Worm (Caenorhabditis elegans): ENCODE results near the gene hpr-9.

hpr-9 gene

ce11 chrIII:10599699-10600098 is 21.7 kb upstream of the hpr-9 start:
- TF ChIP-seq B0035.1 (tag; optimal IDR thresholded peaks at IDR 0.05) (no peak), T26A5.8 (tag; optimal IDR thresholded peaks at IDR 0.05) (no peak), repo-1 (tag; optimal IDR thresholded peaks at IDR 0.05) (no peak), ceh-40 (GFP tag; IDR thresholded peaks at IDR 0.05) (no peak), lir-1 (GFP tag; conservative IDR thresholded peaks at IDR 0.05) (no peak), B0336.3 (GFP tag; IDR thresholded peaks at IDR 0.05) (0 out of 2 replicates have a peak, but pooled peaks have one; percentile 28), bed-2 (GFP tag; IDR thresholded peaks at IDR 0.05) (no peak), mxl-1 (tag; optimal IDR thresholded peaks at IDR 0.05) (no peak), T07F8.4 (tag; optimal IDR thresholded peaks at IDR 0.05) (no peak), B0019.2 (GFP tag; conservative IDR thresholded peaks at IDR 0.05) (no peak), egl-18 (GFP tag; IDR thresholded peaks at IDR 0.05) (no peak), ceh-79 (tag; optimal IDR thresholded peaks at IDR 0.05) (no peak), madf-6 (GFP tag; IDR thresholded peaks at IDR 0.05) (no peak), unc-62 (GFP tag; optimal IDR thresholded peaks at IDR 0.05) (no peak), mes-4 (tag; optimal IDR thresholded peaks at IDR 0.05) (no peak), ceh-91 (GFP tag; IDR thresholded peaks at IDR 0.05) (no peak), hmg-1.2 (GFP tag; IDR thresholded peaks at IDR 0.05) (peak; percentile 49; the same call in 1 of the 2 replicates), attf-3 (GFP tag; conservative IDR thresholded peaks at IDR 0.05) (no peak), madf-10 (tag; optimal IDR thresholded peaks at IDR 0.05) (no peak), Y79H2A.3 (GFP tag; conservative IDR thresholded peaks at IDR 0.05) (no peak), ama-1 (optimal IDR thresholded peaks at IDR 0.05) (no peak), ama-1 (GFP tag; optimal IDR thresholded peaks at IDR 0.05) (no peak), ztf-28 (GFP tag; IDR thresholded peaks at IDR 0.05) (no peak), lin-40 (tag; optimal IDR thresholded peaks at IDR 0.05) (peak; percentile 56), aptf-3 (GFP tag; IDR thresholded peaks at IDR 0.05) (no peak), pha-4 (tag; optimal IDR thresholded peaks at IDR 0.05) (peak; percentile 32), cebp-2 (GFP tag; IDR thresholded peaks at IDR 0.05) (no peak), madf-3 (GFP tag; IDR thresholded peaks at IDR 0.05) (no peak), Y67H2A.10 (GFP tag; conservative IDR thresholded peaks at IDR 0.05) (no peak), nhr-90 (tag; optimal IDR thresholded peaks at IDR 0.05) (no peak), atf-7 (tag; optimal IDR thresholded peaks at IDR 0.05) (no peak), snpc-4 (GFP tag; optimal IDR thresholded peaks at IDR 0.05) (no peak), snpc-4 (tag; optimal IDR thresholded peaks at IDR 0.05) (peak in 1 of 4 experiments; percentile 2), ztf-22 (GFP tag; optimal IDR thresholded peaks at IDR 0.05) (no peak), attf-5 (GFP tag; optimal IDR thresholded peaks at IDR 0.05) (peak; percentile 89), gei-17 (GFP tag; optimal IDR thresholded peaks at IDR 0.05) (no peak), nfya-2 (GFP tag; IDR thresholded peaks at IDR 0.05) (no peak), Y56A3A.18 (GFP tag; IDR thresholded peaks at IDR 0.05) (no peak), ztf-25 (GFP tag; IDR thresholded peaks at IDR 0.05) (no peak), F55B11.4 (tag; optimal IDR thresholded peaks at IDR 0.05; ENCODE audit: borderline replicate concordance, insufficient read depth) (no peak), B0261.1 (tag; optimal IDR thresholded peaks at IDR 0.05) (no peak), ztf-18 (tag; optimal IDR thresholded peaks at IDR 0.05) (peak; percentile 29), bed-1 (GFP tag; IDR thresholded peaks at IDR 0.05) (no peak), F23B12.7 (tag; optimal IDR thresholded peaks at IDR 0.05; ENCODE audit: insufficient read depth) (peak; percentile 4), snpc-1.3 (tag; optimal IDR thresholded peaks at IDR 0.05; ENCODE audit: insufficient read depth) (no peak), K11D2.4 (GFP tag; IDR thresholded peaks at IDR 0.05) (no peak), nhr-80 (tag; optimal IDR thresholded peaks at IDR 0.05) (peak; percentile 70), lsy-27 (tag; optimal IDR thresholded peaks at IDR 0.05; ENCODE audit: borderline replicate concordance, insufficient read depth) (no peak), Y53F4B.3 (GFP tag; IDR thresholded peaks at IDR 0.05) (no peak), ccch-3 (GFP tag; optimal IDR thresholded peaks at IDR 0.05) (no peak)
